Fruit fly (Drosophila melanogaster) whole organism: ENCODE data around the gene CG11811.

Experiments
- CG8478 ChIP-seq: fragments of >200 bp; optimal IDR thresholded peaks from 2 replicates; lab custom pipeline; 2018; ENCODE audit warnings: inconsistent platforms
- Dll ChIP-seq: fragments of >200 bp; optimal IDR thresholded peaks from 2 replicates; lab custom pipeline; 2017
- EcR ChIP-seq, 2 experiments: fragments of >200 bp; optimal IDR thresholded peaks; 2 replicates each; lab custom pipeline; 2017; ENCODE audit warnings: missing biosample characterization in 2 of 2, missing genetic modification characterization in 2 of 2, missing genetic modification reagents in 2 of 2
- pan ChIP-seq: fragments of >200 bp; optimal IDR thresholded peaks from 2 replicates; lab custom pipeline; 2017
- psq ChIP-seq: fragments of >200 bp; optimal IDR thresholded peaks from 2 replicates; lab custom pipeline; 2017
- usp ChIP-seq: fragments of >200 bp; optimal IDR thresholded peaks from 2 replicates; lab custom pipeline; 2017; ENCODE audit warnings: missing biosample characterization, missing genetic modification characterization, mixed read lengths

- TF ChIP-seq psq (lab: Kevin White, UChicago) (no peak), CG8478 (no peak), pan (no peak), Dll (lab: Kevin White, UChicago) (no peak), EcR (GFP tag; optimal IDR thresholded peaks at IDR 0.05; lab: Kevin White, UChicago) (no peak), usp (GFP tag; lab: Kevin White, UChicago) (no peak)
Observed at dm6 chr3L:10675635-10676393, 15.0 kb upstream of the CG11811 start.
